Worm (Caenorhabditis elegans): Measurements from ENCODE around the gene ugt-18.

DNA sequence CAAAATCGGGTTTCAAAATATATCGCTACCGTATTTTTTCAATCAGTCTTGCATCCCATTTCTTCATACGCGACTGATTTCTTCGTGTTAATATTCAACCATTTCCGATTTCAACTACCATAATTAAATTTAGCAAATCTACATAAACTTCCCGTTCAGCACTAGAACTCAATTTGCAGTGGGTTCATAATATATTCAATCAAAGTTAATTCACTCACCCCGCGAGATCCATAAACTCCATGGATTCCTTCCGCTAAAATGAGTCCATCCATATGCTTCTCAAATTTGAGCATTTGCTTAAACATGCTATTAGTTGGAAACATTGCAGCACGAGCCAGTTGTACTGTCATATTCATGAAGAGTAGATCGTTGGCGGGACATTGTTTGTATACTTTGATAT, 1.6 kb upstream of the ugt-18 start:
- TF ChIP-seq efl-1 (GFP tag; optimal IDR thresholded peaks at IDR 0.05) (no peak), F33H1.4 (GFP tag; IDR thresholded peaks at IDR 0.05) (no peak), F57C9.4 (tag; optimal IDR thresholded peaks at IDR 0.05) (no peak), pha-4 (tag; optimal IDR thresholded peaks at IDR 0.05) (no peak), him-1 (tag; optimal IDR thresholded peaks at IDR 0.05) (no peak), Y56A3A.18 (GFP tag; IDR thresholded peaks at IDR 0.05) (no peak), sea-2 (GFP tag; IDR thresholded peaks at IDR 0.05) (no peak), egl-44 (GFP tag; IDR thresholded peaks at IDR 0.05) (no peak), B0261.1 (tag; optimal IDR thresholded peaks at IDR 0.05) (no peak), nhr-120 (GFP tag; IDR thresholded peaks at IDR 0.05) (no peak), B0035.1 (tag; optimal IDR thresholded peaks at IDR 0.05) (no peak)
